Worm (Caenorhabditis elegans): Measurements from ENCODE around the gene C26D10.3.

- no peak for TF ChIP-seq ztf-23 (GFP tag; IDR thresholded peaks at IDR 0.05)
- TF ChIP-seq tab-1 (GFP tag; IDR thresholded peaks at IDR 0.05) = no peak
- no peak for TF ChIP-seq flt-1 (GFP tag; IDR thresholded peaks at IDR 0.05)
- no peak for TF ChIP-seq ztf-29 (GFP tag; IDR thresholded peaks at IDR 0.05)
These were observed 10.4 kb upstream of the C26D10.3 start for ce11 chrII:8314768-8315167.

All from whole organism, midembryonic.